Worm (Caenorhabditis elegans) whole organism, L3 larva: ENCODE results near the gene pak-1.

ENCODE experiments used
- R02D3.7 ChIP-seq: fragments of 150-350 bp; optimal IDR thresholded peaks from 2 replicates; lab custom pipeline; 2014; ENCODE audit warnings: missing biosample characterization, missing genetic modification characterization
- ZK546.5 ChIP-seq: sonication (generic microtip); optimal IDR thresholded peaks from 2 replicates; lab custom pipeline; 2017; ENCODE audit warnings: missing biosample characterization, missing genetic modification characterization
- aly-2 ChIP-seq: fragments of 150-350 bp; optimal IDR thresholded peaks from 2 replicates; lab custom pipeline; 2014; ENCODE audit warnings: missing biosample characterization, missing genetic modification characterization
- ama-1 ChIP-seq: fragments of 150-350 bp; optimal IDR thresholded peaks from 2 replicates; lab custom pipeline; 2018
- ceh-16 ChIP-seq: sonication (generic microtip); optimal IDR thresholded peaks from 2 replicates; lab custom pipeline; 2017; ENCODE audit warnings: missing biosample characterization, missing genetic modification characterization
- ceh-28 ChIP-seq: fragments of 150-350 bp; optimal IDR thresholded peaks from 2 replicates; lab custom pipeline; 2014; ENCODE audit warnings: missing biosample characterization, missing genetic modification reagents, missing genetic modification characterization
- ceh-82 ChIP-seq: fragments of 150-350 bp; optimal IDR thresholded peaks from 2 replicates; lab custom pipeline; 2014; ENCODE audit warnings: missing biosample characterization, missing genetic modification characterization
- ceh-9 ChIP-seq: sonication (generic microtip); optimal IDR thresholded peaks from 2 replicates; lab custom pipeline; 2018; ENCODE audit warnings: missing biosample characterization, missing genetic modification characterization
- daf-12 ChIP-seq: fragments of 150-350 bp; optimal IDR thresholded peaks from 2 replicates; lab custom pipeline; 2014; ENCODE audit warnings: missing biosample characterization, missing genetic modification reagents, missing genetic modification characterization
- egl-27 ChIP-seq: sonication (generic microtip); optimal IDR thresholded peaks from 4 replicates; lab custom pipeline; 2017; ENCODE audit warnings: missing biosample characterization, missing genetic modification reagents, missing genetic modification characterization
- egl-5 ChIP-seq: fragments of 150-350 bp; optimal IDR thresholded peaks from 2 replicates; lab custom pipeline; 2017; ENCODE audit warnings: missing biosample characterization, missing genetic modification reagents, missing genetic modification characterization, inconsistent platforms
- elt-1 ChIP-seq: fragments of 150-350 bp; optimal IDR thresholded peaks from 2 replicates; lab custom pipeline; 2014; ENCODE audit warnings: missing biosample characterization, missing genetic modification characterization
- elt-2 ChIP-seq: sonication (generic microtip); optimal IDR thresholded peaks from 2 replicates; lab custom pipeline; 2016; ENCODE audit warnings: missing genetic modification reagents, mild to moderate bottlenecking, missing genetic modification characterization, missing compliant biosample characterization
- elt-3 ChIP-seq, 3 experiments: fragments of 150-350 bp in 1 of 3; sonication (generic microtip) in 2 of 3; optimal IDR thresholded peaks; 2 replicates in 2 of 3; 4 replicates in 1 of 3; lab custom pipeline; 2014 to 2017; ENCODE audit warnings: missing biosample characterization in 3 of 3, missing genetic modification characterization in 3 of 3
- eor-1 ChIP-seq, 2 experiments: fragments of 150-350 bp; optimal IDR thresholded peaks; 2 replicates each; lab custom pipeline; 2014 to 2018; ENCODE audit warnings: missing biosample characterization in 2 of 2, missing genetic modification characterization in 2 of 2
- fkh-10 ChIP-seq: sonication (generic microtip); optimal IDR thresholded peaks from 2 replicates; lab custom pipeline; 2017; ENCODE audit warnings: missing biosample characterization, missing genetic modification reagents, missing genetic modification characterization
- fkh-2 ChIP-seq: fragments of 150-350 bp; optimal IDR thresholded peaks from 2 replicates; lab custom pipeline; 2014; ENCODE audit warnings: missing biosample characterization, missing genetic modification reagents, missing genetic modification characterization
- fos-1 ChIP-seq: fragments of 150-350 bp; optimal IDR thresholded peaks from 2 replicates; lab custom pipeline; 2014; ENCODE audit warnings: missing biosample characterization, missing genetic modification characterization
- hmg-11 ChIP-seq: sonication (generic microtip); optimal IDR thresholded peaks from 2 replicates; lab custom pipeline; 2016; ENCODE audit warnings: missing genetic modification characterization, missing compliant biosample characterization
- jun-1 ChIP-seq: fragments of 150-350 bp; optimal IDR thresholded peaks from 2 replicates; lab custom pipeline; 2014; ENCODE audit warnings: missing biosample characterization, missing genetic modification reagents, missing genetic modification characterization
- lin-15B ChIP-seq: fragments of 150-350 bp; optimal IDR thresholded peaks from 2 replicates; lab custom pipeline; 2014; ENCODE audit warnings: missing biosample characterization, missing genetic modification characterization
- lin-39 ChIP-seq: fragments of 150-350 bp; optimal IDR thresholded peaks from 2 replicates; lab custom pipeline; 2018; ENCODE audit warnings: missing biosample characterization, missing genetic modification reagents, missing genetic modification characterization
- lsy-12 ChIP-seq: sonication (generic microtip); optimal IDR thresholded peaks from 2 replicates; lab custom pipeline; 2016; ENCODE audit warnings: mild to moderate bottlenecking, missing genetic modification characterization, missing compliant biosample characterization
- mdl-1 ChIP-seq: fragments of 150-350 bp; optimal IDR thresholded peaks from 2 replicates; lab custom pipeline; 2014; ENCODE audit warnings: missing biosample characterization, missing genetic modification characterization
- mml-1 ChIP-seq: fragments of 150-350 bp; sonication (generic microtip); optimal IDR thresholded peaks from 3 replicates; lab custom pipeline; 2014; ENCODE audit warnings: missing biosample characterization, missing genetic modification characterization
- nfya-1 ChIP-seq: sonication (generic microtip); optimal IDR thresholded peaks from 2 replicates; lab custom pipeline; 2017; ENCODE audit warnings: missing genetic modification characterization, mild to moderate bottlenecking, missing compliant biosample characterization, antibody characterized with exemption, moderate library complexity; ENCODE audit not compliant: insufficient read depth
- nhr-11 ChIP-seq: fragments of 150-350 bp; optimal IDR thresholded peaks from 2 replicates; lab custom pipeline; 2014; ENCODE audit warnings: missing biosample characterization, missing genetic modification characterization
- nhr-12 ChIP-seq: fragments of 150-350 bp; optimal IDR thresholded peaks from 2 replicates; lab custom pipeline; 2014; ENCODE audit warnings: missing biosample characterization, missing genetic modification characterization
- nhr-23 ChIP-seq: fragments of 150-350 bp; optimal IDR thresholded peaks from 2 replicates; lab custom pipeline; 2014; ENCODE audit warnings: missing biosample characterization, missing genetic modification reagents, missing genetic modification characterization
- nhr-25 ChIP-seq: sonication (generic microtip); optimal IDR thresholded peaks from 2 replicates; lab custom pipeline; 2017; ENCODE audit warnings: missing biosample characterization, missing genetic modification characterization
- nhr-28 ChIP-seq: fragments of 150-350 bp; optimal IDR thresholded peaks from 2 replicates; lab custom pipeline; 2014; ENCODE audit warnings: missing biosample characterization, missing genetic modification characterization
- nhr-43 ChIP-seq: sonication (generic microtip); optimal IDR thresholded peaks from 2 replicates; lab custom pipeline; 2016; ENCODE audit warnings: mild to moderate bottlenecking, missing genetic modification characterization, missing compliant biosample characterization; ENCODE audit not compliant: poor library complexity, severe bottlenecking
- nhr-67 ChIP-seq: fragments of 150-350 bp; optimal IDR thresholded peaks from 2 replicates; lab custom pipeline; 2014; ENCODE audit warnings: missing biosample characterization, missing genetic modification characterization
- nhr-76 ChIP-seq: fragments of 150-350 bp; sonication (generic microtip); optimal IDR thresholded peaks from 5 replicates; lab custom pipeline; 2014; ENCODE audit warnings: missing biosample characterization, missing genetic modification characterization
- nhr-77 ChIP-seq: fragments of 150-350 bp; optimal IDR thresholded peaks from 2 replicates; lab custom pipeline; 2014; ENCODE audit warnings: missing biosample characterization, missing genetic modification characterization
- pha-4 ChIP-seq: fragments of 150-350 bp; optimal IDR thresholded peaks from 2 replicates; lab custom pipeline; 2014; ENCODE audit warnings: missing biosample characterization, missing genetic modification reagents, missing genetic modification characterization
- pqm-1 ChIP-seq: fragments of 150-350 bp; optimal IDR thresholded peaks from 2 replicates; lab custom pipeline; 2017; ENCODE audit warnings: missing biosample characterization, missing genetic modification characterization, inconsistent platforms
- sea-2 ChIP-seq: fragments of 150-350 bp; sonication (generic microtip); optimal IDR thresholded peaks from 4 replicates; lab custom pipeline; 2014; ENCODE audit warnings: missing biosample characterization, missing genetic modification reagents, missing genetic modification characterization
- skn-1 ChIP-seq: fragments of 150-350 bp; optimal IDR thresholded peaks from 2 replicates; lab custom pipeline; 2014; ENCODE audit warnings: missing biosample characterization, missing genetic modification characterization
- tbx-2 ChIP-seq: sonication (generic microtip); optimal IDR thresholded peaks from 2 replicates; lab custom pipeline; 2016; ENCODE audit warnings: mild to moderate bottlenecking, missing genetic modification characterization, missing compliant biosample characterization
- unc-39 ChIP-seq: sonication (generic microtip); optimal IDR thresholded peaks from 4 replicates; lab custom pipeline; 2017; ENCODE audit warnings: missing biosample characterization, missing genetic modification characterization
- unc-62 ChIP-seq: fragments of 150-350 bp; sonication (generic microtip); optimal IDR thresholded peaks from 4 replicates; lab custom pipeline; 2014; ENCODE audit warnings: missing biosample characterization, missing genetic modification reagents, missing genetic modification characterization
- zag-1 ChIP-seq: fragments of 150-350 bp; optimal IDR thresholded peaks from 2 replicates; lab custom pipeline; 2014; ENCODE audit warnings: missing biosample characterization, missing genetic modification characterization
- ztf-11 ChIP-seq: fragments of 150-350 bp; optimal IDR thresholded peaks from 2 replicates; lab custom pipeline; 2014; ENCODE audit warnings: missing biosample characterization, missing genetic modification characterization
- ztf-4 ChIP-seq: fragments of 150-350 bp; optimal IDR thresholded peaks from 2 replicates; lab custom pipeline; 2014; ENCODE audit warnings: missing biosample characterization, missing genetic modification characterization

pak-1 gene

DNA sequence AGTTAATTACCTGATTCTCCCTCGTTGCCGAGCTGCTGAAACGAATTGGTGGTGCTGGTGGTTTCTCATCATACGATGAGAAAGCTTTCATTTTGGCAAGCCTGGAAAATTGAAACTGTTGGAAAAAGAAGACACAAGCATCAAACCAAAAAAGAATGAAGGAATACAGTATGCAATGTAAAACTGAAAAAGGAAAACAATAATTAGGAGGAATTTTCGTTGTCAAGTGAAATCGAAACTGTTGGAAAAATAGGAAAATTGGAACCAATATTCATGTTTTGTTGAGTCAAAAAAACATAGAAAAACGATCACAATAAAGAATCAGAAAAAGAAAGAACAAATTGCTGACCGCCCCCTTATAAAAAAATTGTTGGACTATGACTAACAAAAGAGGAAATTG lies at the start of gene pak-1:
pak-1 (minus strand) TSS at position 101 of the 400 bp plus-strand sequence.
- TF ChIP-seq aly-2 (tag; lab: Kevin White, UChicago) (no peak), nhr-23 (tag; lab: Kevin White, UChicago) (no peak), R02D3.7 (tag; lab: Kevin White, UChicago) (no peak), ama-1 (lab: Kevin White, UChicago) (no peak), tbx-2 (no peak), nfya-1 (tag; lab: Kevin White, UChicago) (no peak), ztf-4 (no peak), fos-1 (tag; lab: Kevin White, UChicago) (no peak), nhr-28 (tag; lab: Kevin White, UChicago) (no peak)

DNA sequence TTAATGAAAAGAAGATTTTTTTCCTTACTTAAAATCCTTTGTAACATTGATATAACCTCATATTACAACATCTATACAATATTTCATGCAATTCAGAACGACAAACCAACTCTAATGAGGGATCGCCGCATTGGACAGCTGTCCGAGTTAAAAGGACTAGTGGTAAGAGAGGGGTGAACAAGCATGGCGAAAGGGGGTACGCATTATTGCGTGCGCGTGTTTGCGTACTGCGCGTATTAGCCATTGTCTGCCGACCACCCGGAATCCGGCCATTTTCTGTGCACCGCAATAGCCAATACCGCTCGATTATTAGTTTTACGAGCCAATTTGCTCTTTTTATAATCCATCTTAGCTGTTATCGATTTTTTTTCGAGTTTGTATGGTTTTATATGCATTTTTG lies 49.1 kb upstream of the pak-1 start, which contains the start of gene C15H9.4:
C15H9.4 (plus strand) TSS at position 93 of the 400 bp plus-strand sequence.
- peak; percentile 1 for TF ChIP-seq pha-4
- no peak for TF ChIP-seq R02D3.7 (tag; lab: Kevin White, UChicago)
- TF ChIP-seq nhr-77, result no peak
- no peak for TF ChIP-seq ZK546.5
- TF ChIP-seq skn-1, result no peak
- peak; percentile 27 for TF ChIP-seq egl-27 (tag; lab: Kevin White, UChicago)
- TF ChIP-seq jun-1, result no peak
- peak; percentile 82 for TF ChIP-seq hmg-11 (tag; lab: Kevin White, UChicago)
- no peak for TF ChIP-seq elt-3 (tag; optimal IDR thresholded peaks at IDR 0.05; lab: Kevin White, UChicago)
- no peak for TF ChIP-seq elt-1
- peak; percentile 69 for TF ChIP-seq lsy-12 (tag; lab: Kevin White, UChicago)
- no peak for TF ChIP-seq ceh-9 (tag; lab: Kevin White, UChicago)
- TF ChIP-seq nfya-1 (tag; lab: Kevin White, UChicago), result peak; percentile 69
- no peak for TF ChIP-seq nhr-43 (tag; lab: Kevin White, UChicago)
- TF ChIP-seq mml-1 (tag; lab: Kevin White, UChicago), result no peak
- TF ChIP-seq egl-5 (tag; lab: Kevin White, UChicago), result peak; percentile 63
- no peak for TF ChIP-seq ama-1 (lab: Kevin White, UChicago)
- no peak for TF ChIP-seq nhr-23 (tag; lab: Kevin White, UChicago)
- no peak for TF ChIP-seq eor-1 (tag; optimal IDR thresholded peaks at IDR 0.05; lab: Kevin White, UChicago)
- TF ChIP-seq fkh-2, result no peak
- TF ChIP-seq aly-2 (tag; lab: Kevin White, UChicago), result no peak
- TF ChIP-seq nhr-12, result no peak
- no peak for TF ChIP-seq nhr-67 (tag; lab: Kevin White, UChicago)
- peak; percentile 76 for TF ChIP-seq lin-39 (tag; lab: Kevin White, UChicago)
- TF ChIP-seq tbx-2, result no peak
- no peak for TF ChIP-seq nhr-11 (tag; lab: Kevin White, UChicago)
- no peak for TF ChIP-seq fos-1 (tag; lab: Kevin White, UChicago)
- no peak for TF ChIP-seq daf-12 (tag; lab: Kevin White, UChicago)
- no peak for TF ChIP-seq pqm-1 (tag; lab: Kevin White, UChicago)
- TF ChIP-seq mdl-1 (tag; lab: Kevin White, UChicago), result no peak
- TF ChIP-seq ceh-82 (tag; lab: Kevin White, UChicago), result no peak
- peak; percentile 40 for TF ChIP-seq ceh-28 (tag; lab: Kevin White, UChicago)
- no peak for TF ChIP-seq fkh-10 (GFP tag; lab: Kevin White, UChicago)
- TF ChIP-seq unc-39 (tag; lab: Kevin White, UChicago), result no peak
- peak; percentile 27 for TF ChIP-seq sea-2 (GFP tag; lab: Kevin White, UChicago)
- no peak for TF ChIP-seq nhr-76 (tag; lab: Kevin White, UChicago)
- no peak for TF ChIP-seq ceh-16 (tag; lab: Kevin White, UChicago)
- no peak for TF ChIP-seq lin-15B (tag; lab: Kevin White, UChicago)

DNA sequence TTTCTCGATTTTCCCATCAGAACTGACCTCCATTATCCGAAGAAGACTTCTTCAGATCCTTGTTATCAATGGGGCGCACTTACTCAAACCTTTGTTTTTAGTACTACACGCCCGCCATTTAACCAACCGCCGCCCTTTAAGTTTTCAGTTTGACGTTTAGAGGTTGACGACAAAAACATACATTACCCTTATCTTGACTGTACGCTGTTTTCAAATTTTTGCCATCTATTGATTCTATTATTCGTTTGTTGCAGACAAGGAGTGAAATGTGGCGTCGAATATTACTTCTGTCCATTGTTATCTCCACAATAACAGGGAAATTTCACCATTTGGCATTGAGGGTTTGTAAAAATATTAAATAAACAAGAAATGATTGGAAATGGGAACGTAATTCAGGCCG lies 44.6 kb upstream of the pak-1 start, which contains the start of gene C15H9.5:
C15H9.5 (plus strand) TSS at position 255 of the 400 bp plus-strand sequence.
- TF ChIP-seq fkh-2 (no peak), elt-1 (no peak), pqm-1 (tag; lab: Kevin White, UChicago) (peak; percentile 15), nhr-25 (tag; lab: Kevin White, UChicago) (no peak), R02D3.7 (tag; lab: Kevin White, UChicago) (no peak), jun-1 (no peak), mml-1 (tag; lab: Kevin White, UChicago) (no peak), nhr-43 (tag; lab: Kevin White, UChicago) (no peak), ceh-82 (tag; lab: Kevin White, UChicago) (no peak), lsy-12 (tag; lab: Kevin White, UChicago) (no peak), elt-2 (peak; percentile 46), pha-4 (peak; percentile 26), ceh-16 (tag; lab: Kevin White, UChicago) (no peak), lin-39 (tag; lab: Kevin White, UChicago) (no peak), fos-1 (tag; lab: Kevin White, UChicago) (no peak), nhr-23 (tag; lab: Kevin White, UChicago) (no peak), hmg-11 (tag; lab: Kevin White, UChicago) (no peak), nhr-12 (no peak), nhr-76 (tag; lab: Kevin White, UChicago) (no peak), ztf-11 (no peak), unc-39 (tag; lab: Kevin White, UChicago) (no peak), nhr-11 (tag; lab: Kevin White, UChicago) (no peak), elt-3 (tag; optimal IDR thresholded peaks at IDR 0.05; lab: Kevin White, UChicago) (no peak), egl-27 (tag; lab: Kevin White, UChicago) (no peak), ceh-9 (tag; lab: Kevin White, UChicago) (no peak), egl-5 (tag; lab: Kevin White, UChicago) (no peak), aly-2 (tag; lab: Kevin White, UChicago) (no peak), unc-62 (GFP tag; lab: Kevin White, UChicago) (no peak), nhr-28 (tag; lab: Kevin White, UChicago) (no peak), daf-12 (tag; lab: Kevin White, UChicago) (no peak), zag-1 (no peak), nfya-1 (tag; lab: Kevin White, UChicago) (peak; percentile 62), eor-1 (tag; optimal IDR thresholded peaks at IDR 0.05; lab: Kevin White, UChicago) (no peak)
